Worm (Caenorhabditis elegans): ENCODE results near the gene tars-1.
A peak's percentile ranks its signal among the peaks of the same experiment; 100 is the strongest.

tars-1 gene

DNA sequence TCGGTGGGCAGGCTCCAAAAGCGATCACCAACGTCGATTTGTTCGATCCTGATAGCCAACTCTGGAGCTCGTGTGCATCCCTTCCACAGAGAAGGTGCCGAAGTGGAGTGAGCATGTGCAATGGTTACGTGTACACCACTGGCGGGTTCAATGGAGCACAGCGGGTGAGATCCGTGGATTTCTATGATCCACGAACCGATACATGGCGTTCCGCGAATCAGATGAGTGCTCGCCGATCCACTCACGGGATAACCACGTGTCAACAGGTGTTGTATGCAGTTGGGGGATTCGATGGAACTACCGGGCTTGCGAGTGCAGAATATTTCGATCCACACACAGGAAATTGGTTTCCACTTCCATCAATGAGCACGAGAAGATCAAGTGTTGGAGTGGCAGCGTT is 4.6 kb downstream of the tars-1 start:
- no peak for TF ChIP-seq tlp-1 (tag; optimal IDR thresholded peaks at IDR 0.05)
- TF ChIP-seq C04F5.9 (tag; optimal IDR thresholded peaks at IDR 0.05) = no peak

DNA sequence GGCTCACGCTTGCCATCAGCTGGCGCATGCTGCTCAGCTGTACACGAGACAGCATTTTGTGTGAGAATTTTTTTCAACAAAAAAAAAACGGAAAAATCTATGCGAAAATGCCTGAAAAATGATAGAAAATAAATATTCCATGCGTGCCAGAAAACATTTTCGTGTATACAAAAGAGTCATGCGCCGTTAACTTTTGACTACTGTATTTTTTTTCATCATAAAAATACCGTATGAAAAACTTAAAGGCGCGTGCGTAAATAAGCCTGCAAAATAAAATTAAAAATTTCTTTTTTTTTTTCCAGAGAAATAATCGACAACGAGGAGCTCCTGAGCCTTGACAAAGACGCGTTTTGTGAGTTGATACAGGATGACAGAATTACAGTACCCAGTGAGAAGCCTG is 5.5 kb downstream of the tars-1 start:
- no peak for TF ChIP-seq ets-5 (GFP tag; IDR thresholded peaks at IDR 0.05)
- no peak for TF ChIP-seq snu-23 (GFP tag; optimal IDR thresholded peaks at IDR 0.05)
- no peak for TF ChIP-seq nhr-11 (tag; optimal IDR thresholded peaks at IDR 0.05)
- TF ChIP-seq fkh-8 (tag; optimal IDR thresholded peaks at IDR 0.05) = no peak
- no peak for TF ChIP-seq lin-35 (GFP tag; optimal IDR thresholded peaks at IDR 0.05)
- no peak for TF ChIP-seq unc-86 (tag; optimal IDR thresholded peaks at IDR 0.05)
- no peak for TF ChIP-seq jun-1 (tag; optimal IDR thresholded peaks at IDR 0.05)
- no peak for TF ChIP-seq nhr-71 (tag; optimal IDR thresholded peaks at IDR 0.05)
- no peak for TF ChIP-seq ceh-82 (tag; optimal IDR thresholded peaks at IDR 0.05)
- TF ChIP-seq ces-1 (GFP tag; optimal IDR thresholded peaks at IDR 0.05) = no peak
- no peak for TF ChIP-seq hlh-17 (GFP tag; optimal IDR thresholded peaks at IDR 0.05; ENCODE audit: borderline replicate concordance)
- no peak for TF ChIP-seq swsn-7 (tag; optimal IDR thresholded peaks at IDR 0.05)
- TF ChIP-seq aly-2 (tag; optimal IDR thresholded peaks at IDR 0.05) = no peak
- no peak for TF ChIP-seq dsc-1 (tag; optimal IDR thresholded peaks at IDR 0.05)
- TF ChIP-seq alr-1 (tag; optimal IDR thresholded peaks at IDR 0.05; ENCODE audit: borderline replicate concordance) = no peak
- no peak for TF ChIP-seq elt-3 (tag; optimal IDR thresholded peaks at IDR 0.05)
- TF ChIP-seq ceh-90 (tag; optimal IDR thresholded peaks at IDR 0.05) = no peak

DNA sequence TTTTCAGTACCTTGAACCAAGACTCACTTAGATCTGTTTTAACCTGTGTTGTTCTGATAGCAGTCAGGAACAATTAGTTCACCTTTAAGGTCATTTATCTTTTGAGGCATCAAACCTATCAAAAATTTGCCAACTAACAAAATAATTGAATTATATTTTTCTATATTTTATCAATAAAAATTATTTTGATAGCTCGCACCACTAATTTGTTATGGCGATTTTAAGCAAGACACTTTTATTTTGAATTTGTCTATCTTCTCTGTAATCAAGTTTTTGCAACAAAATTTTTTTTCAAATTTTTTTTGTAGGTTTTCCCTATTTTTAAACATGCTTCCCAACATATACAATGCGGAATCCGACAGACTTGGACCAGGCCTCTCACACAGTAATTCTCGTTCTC is 6.8 kb downstream of the tars-1 start, which contains the start of gene kel-1:
Gene kel-1 (plus strand): TSS at position 301 of the 400 bp plus-strand sequence.
- TF ChIP-seq nhr-71 (tag; optimal IDR thresholded peaks at IDR 0.05) (no peak), snu-23 (GFP tag; optimal IDR thresholded peaks at IDR 0.05) (no peak), ets-5 (GFP tag; IDR thresholded peaks at IDR 0.05) (no peak), lin-15B (tag; optimal IDR thresholded peaks at IDR 0.05) (no peak), lsy-2 (tag; optimal IDR thresholded peaks at IDR 0.05) (no peak), sox-4 (tag; optimal IDR thresholded peaks at IDR 0.05) (no peak), mab-9 (GFP tag; IDR thresholded peaks at IDR 0.05) (no peak), elt-3 (tag; optimal IDR thresholded peaks at IDR 0.05) (no peak), C16A3.4 (tag; optimal IDR thresholded peaks at IDR 0.05) (no peak)

DNA sequence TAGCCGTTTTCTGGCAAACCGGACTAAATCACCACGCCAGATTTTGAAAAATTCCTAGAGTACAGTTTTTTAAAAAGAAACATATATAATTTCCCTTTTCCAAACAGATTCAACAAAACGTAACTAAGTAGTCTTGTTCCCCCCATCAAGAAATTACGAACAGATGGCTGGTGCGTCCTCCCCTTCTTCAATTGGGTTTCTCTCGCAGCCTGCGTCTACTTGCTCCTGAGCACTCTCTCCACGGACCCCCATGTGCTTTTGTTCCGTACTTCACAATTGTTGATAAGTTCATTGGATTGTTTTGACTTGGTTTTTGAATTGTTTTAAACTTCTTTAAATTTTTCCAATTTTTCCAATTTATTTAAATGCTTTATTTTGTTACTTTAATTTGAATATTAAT is 7.4 kb downstream of the tars-1 start:
- TF ChIP-seq mab-9 (GFP tag; IDR thresholded peaks at IDR 0.05) (no peak), fkh-10 (GFP tag; optimal IDR thresholded peaks at IDR 0.05) (no peak), C16A3.4 (tag; optimal IDR thresholded peaks at IDR 0.05) (no peak), ets-5 (GFP tag; IDR thresholded peaks at IDR 0.05) (no peak), lin-14 (GFP tag; optimal IDR thresholded peaks at IDR 0.05) (peak; percentile 72), ceh-8 (GFP tag; optimal IDR thresholded peaks at IDR 0.05) (no peak), lin-15B (tag; optimal IDR thresholded peaks at IDR 0.05) (no peak), rnt-1 (tag; optimal IDR thresholded peaks at IDR 0.05) (peak; percentile 14), irx-1 (tag; optimal IDR thresholded peaks at IDR 0.05) (no peak), ceh-63 (GFP tag; optimal IDR thresholded peaks at IDR 0.05) (no peak), Y116A8C.19 (tag; optimal IDR thresholded peaks at IDR 0.05; ENCODE audit: borderline replicate concordance) (no peak), nhr-19 (GFP tag; conservative IDR thresholded peaks at IDR 0.05) (no peak), ama-1 (optimal IDR thresholded peaks at IDR 0.05) (no peak), grh-1 (GFP tag; IDR thresholded peaks at IDR 0.05) (no peak), unc-98 (GFP tag; IDR thresholded peaks at IDR 0.05) (no peak), tlp-1 (tag; optimal IDR thresholded peaks at IDR 0.05) (no peak), efl-1 (optimal IDR thresholded peaks at IDR 0.05) (peak in 1 of 2 experiments; percentile 5), efl-1 (GFP tag; optimal IDR thresholded peaks at IDR 0.05 in 1 of 2) (peak in 1 of 2 experiments; percentile 66), dsc-1 (tag; optimal IDR thresholded peaks at IDR 0.05) (peak; percentile 85), pqm-1 (tag; optimal IDR thresholded peaks at IDR 0.05) (no peak), dpl-1 (GFP tag; optimal IDR thresholded peaks at IDR 0.05) (no peak)
